In the genomic region with DNA sequence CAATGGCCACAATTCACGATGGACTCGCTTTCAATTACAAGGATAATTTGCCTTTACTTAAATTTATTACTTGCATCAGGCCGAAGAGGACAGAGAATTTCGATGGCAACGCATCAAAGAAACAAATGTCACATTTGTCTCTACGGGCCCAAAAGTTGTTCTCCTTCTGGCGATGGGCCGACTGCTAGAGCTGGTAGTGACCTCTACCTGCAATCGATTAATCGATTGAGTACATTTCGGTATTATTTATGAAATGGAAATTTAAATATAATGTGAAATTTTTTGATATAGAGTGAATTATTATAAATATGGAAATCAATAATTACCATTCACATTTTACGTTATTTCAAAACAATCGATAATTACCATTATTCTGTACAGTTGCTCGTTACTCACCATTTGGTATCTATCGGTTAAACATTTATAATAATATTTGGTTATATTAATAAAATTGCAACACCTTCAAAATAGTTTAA, we compare ENCODE assay signal across 4 fruit fly cellular contexts.
A peak's percentile ranks its signal among the peaks of the same experiment; 100 is the strongest.
TF ChIP-seq lines count a peak whose summit lies in the region.

A gene (minus strand): TSS at position 185 of the 476 bp plus-strand sequence.
A gene (minus strand): TSS at position 185 of the 476 bp plus-strand sequence.

- TF ChIP-seq CTCF in whole organism, embryonic (GFP tag; optimal IDR thresholded peaks at IDR 0.05; lab: Kevin White, UChicago) = no peak

TF ChIP-seq in Kc167, 6 proteins besides CTCF, POLR2A, EP300 and RAD21:
- no peak for TF ChIP-seq Myc (optimal IDR thresholded peaks at IDR 0.05; lab: Kevin White, UChicago)
- no peak for TF ChIP-seq insv (optimal IDR thresholded peaks at IDR 0.05; lab: Kevin White, UChicago)
- TF ChIP-seq h (optimal IDR thresholded peaks at IDR 0.05; lab: Kevin White, UChicago) = no peak
- no peak for TF ChIP-seq psq (optimal IDR thresholded peaks at IDR 0.05; lab: Kevin White, UChicago)
- TF ChIP-seq Sin3A (optimal IDR thresholded peaks at IDR 0.05; lab: Kevin White, UChicago) = peak; percentile 19

TF ChIP-seq in whole organism, adult, 20 proteins besides CTCF, POLR2A, EP300 and RAD21:
- TF ChIP-seq bab1 (GFP tag; optimal IDR thresholded peaks at IDR 0.05; lab: Kevin White, UChicago) (peak; percentile 37), CG7101 (tag; optimal IDR thresholded peaks at IDR 0.05; lab: Kevin White, UChicago) (no peak)

TF ChIP-seq in whole organism, embryonic, 481 proteins besides CTCF, POLR2A, EP300 and RAD21 (continues in another document):
- TF ChIP-seq CG4617 (GFP tag; optimal IDR thresholded peaks at IDR 0.05; lab: Kevin White, UChicago; ENCODE audit: borderline replicate concordance) = peak; percentile 49
- TF ChIP-seq Bgb (GFP tag; IDR thresholded peaks at IDR 0.05; lab: Robert Waterston, UW; ENCODE audit: partially characterized antibody) = peak; percentile 66
- TF ChIP-seq CG6791 (GFP tag; IDR thresholded peaks at IDR 0.05; lab: Robert Waterston, UW; ENCODE audit: partially characterized antibody) = peak; percentile 84
- peak; percentile 9 for TF ChIP-seq CrebB (tag; optimal IDR thresholded peaks at IDR 0.05; lab: Kevin White, UChicago)
- TF ChIP-seq Meics (GFP tag; optimal IDR thresholded peaks at IDR 0.05; lab: Kevin White, UChicago) = no peak
- no peak for TF ChIP-seq CG9609 (GFP tag; optimal IDR thresholded peaks at IDR 0.05; lab: Kevin White, UChicago)
- no peak for TF ChIP-seq CG5180 (GFP tag; optimal IDR thresholded peaks at IDR 0.05; lab: Kevin White, UChicago)
- peak; percentile 72 for TF ChIP-seq Opbp (GFP tag; IDR thresholded peaks at IDR 0.05; lab: Robert Waterston, UW; ENCODE audit: partially characterized antibody)
- TF ChIP-seq sug (tag; optimal IDR thresholded peaks at IDR 0.05; lab: Kevin White, UChicago) = no peak
- peak; percentile 74 for TF ChIP-seq Sry-δ (GFP tag; optimal IDR thresholded peaks at IDR 0.05; lab: Kevin White, UChicago)
- TF ChIP-seq CG12744 (GFP tag; optimal IDR thresholded peaks at IDR 0.05; lab: Kevin White, UChicago) = no peak
- TF ChIP-seq CG15073 (GFP tag; optimal IDR thresholded peaks at IDR 0.05; lab: Kevin White, UChicago) = no peak
- TF ChIP-seq CG3995 (GFP tag; optimal IDR thresholded peaks at IDR 0.05; lab: Kevin White, UChicago) = peak; percentile 79
- TF ChIP-seq Antp (GFP tag; optimal IDR thresholded peaks at IDR 0.05; lab: Kevin White, UChicago) = no peak
- peak; percentile 26; the same call in 1 of the 2 replicates for TF ChIP-seq nerfin-2 (GFP tag; IDR thresholded peaks at IDR 0.05; lab: Robert Waterston, UW; ENCODE audit: partially characterized antibody)
- peak; percentile 8 for TF ChIP-seq Side (GFP tag; optimal IDR thresholded peaks at IDR 0.05; lab: Kevin White, UChicago)
- TF ChIP-seq Ravus (GFP tag; IDR thresholded peaks at IDR 0.05; lab: Robert Waterston, UW) = no peak
- TF ChIP-seq zfh1 (GFP tag; IDR thresholded peaks at IDR 0.05; lab: Robert Waterston, UW) = peak; percentile 49; the same call in 1 of the 3 replicates
- TF ChIP-seq slbo (GFP tag; IDR thresholded peaks at IDR 0.05; lab: Robert Waterston, UW) = peak; percentile 36; the same call in 1 of the 2 replicates
- peak; percentile 32 for TF ChIP-seq YL-1 (GFP tag; optimal IDR thresholded peaks at IDR 0.05; lab: Kevin White, UChicago)
- TF ChIP-seq al (GFP tag; IDR thresholded peaks at IDR 0.05; lab: Robert Waterston, UW) = peak; percentile 28; the same call in 1 of the 2 replicates
- TF ChIP-seq MESR4 (GFP tag; optimal IDR thresholded peaks at IDR 0.05; lab: Kevin White, UChicago) = peak; percentile 99
- peak; percentile 70 for TF ChIP-seq Doc3 (GFP tag; IDR thresholded peaks at IDR 0.05; lab: Robert Waterston, UW; ENCODE audit: partially characterized antibody)
- TF ChIP-seq Stat92E (GFP tag; optimal IDR thresholded peaks at IDR 0.05; lab: Kevin White, UChicago) = peak in 1 of 3 experiments; percentile 16
- peak; percentile 71 for TF ChIP-seq amos (GFP tag; IDR thresholded peaks at IDR 0.05; lab: Robert Waterston, UW; ENCODE audit: partially characterized antibody)
- TF ChIP-seq Rfx (GFP tag; IDR thresholded peaks at IDR 0.05; lab: Robert Waterston, UW) = peak; percentile 40; the same call in 1 of the 2 replicates
- TF ChIP-seq CG30020 (tag; optimal IDR thresholded peaks at IDR 0.05; lab: Kevin White, UChicago) = peak; percentile 69
- no peak for TF ChIP-seq Hmx (GFP tag; optimal IDR thresholded peaks at IDR 0.05; lab: Kevin White, UChicago)
- peak; percentile 15; the same call in 2 of the 3 replicates for TF ChIP-seq CG34224 (GFP tag; IDR thresholded peaks at IDR 0.05; lab: Robert Waterston, UW; ENCODE audit: partially characterized antibody)
- no peak for TF ChIP-seq pho (GFP tag; optimal IDR thresholded peaks at IDR 0.05; lab: Kevin White, UChicago)
- no peak for TF ChIP-seq sima (GFP tag; optimal IDR thresholded peaks at IDR 0.05; lab: Kevin White, UChicago)
- TF ChIP-seq Dref (GFP tag; IDR thresholded peaks at IDR 0.05; lab: Robert Waterston, UW) = peak; percentile 72
- TF ChIP-seq CG13287 (GFP tag; IDR thresholded peaks at IDR 0.05; lab: Robert Waterston, UW; ENCODE audit: partially characterized antibody) = peak; percentile 75; the same call in 1 of the 2 replicates
- TF ChIP-seq CG30403 (GFP tag; optimal IDR thresholded peaks at IDR 0.05; lab: Kevin White, UChicago) = peak; percentile 33
- TF ChIP-seq Med (GFP tag; lab: Kevin White, UChicago) = no peak

TF ChIP-seq in whole organism, wandering third instar larva, 38 proteins besides CTCF, POLR2A, EP300 and RAD21:
- no peak for TF ChIP-seq Hr83 (GFP tag; optimal IDR thresholded peaks at IDR 0.05; lab: Kevin White, UChicago; ENCODE audit: poor library complexity, severe bottlenecking)
- no peak for TF ChIP-seq N (GFP tag; optimal IDR thresholded peaks at IDR 0.05; lab: Kevin White, UChicago)
- TF ChIP-seq CrebA (GFP tag; optimal IDR thresholded peaks at IDR 0.05; lab: Kevin White, UChicago; ENCODE audit: borderline replicate concordance) = no peak
- TF ChIP-seq dsf (GFP tag; optimal IDR thresholded peaks at IDR 0.05; lab: Kevin White, UChicago; ENCODE audit: borderline replicate concordance) = no peak
- no peak for TF ChIP-seq Hr78 (GFP tag; optimal IDR thresholded peaks at IDR 0.05; lab: Kevin White, UChicago)
- no peak for TF ChIP-seq Vsx2 (GFP tag; optimal IDR thresholded peaks at IDR 0.05; lab: Kevin White, UChicago; ENCODE audit: partially characterized antibody)
- no peak for TF ChIP-seq foxo (GFP tag; optimal IDR thresholded peaks at IDR 0.05; lab: Kevin White, UChicago)
- no peak for TF ChIP-seq CG32264 (GFP tag; optimal IDR thresholded peaks at IDR 0.05; lab: Kevin White, UChicago)
- no peak for TF ChIP-seq Rel (GFP tag; optimal IDR thresholded peaks at IDR 0.05; lab: Kevin White, UChicago)
- TF ChIP-seq Rel (tag; optimal IDR thresholded peaks at IDR 0.05; lab: Kevin White, UChicago) = no peak
- no peak for TF ChIP-seq dl (GFP tag; optimal IDR thresholded peaks at IDR 0.05; lab: Kevin White, UChicago; ENCODE audit: insufficient read depth in 1 of 2, partially characterized antibody in 2 of 2)
- no peak for TF ChIP-seq sage (GFP tag; optimal IDR thresholded peaks at IDR 0.05; lab: Kevin White, UChicago)
- TF ChIP-seq fru (GFP tag; optimal IDR thresholded peaks at IDR 0.05; lab: Kevin White, UChicago) = no peak
- TF ChIP-seq tai (GFP tag; optimal IDR thresholded peaks at IDR 0.05; lab: Kevin White, UChicago) = peak; percentile 5
- no peak for TF ChIP-seq Dif (GFP tag; optimal IDR thresholded peaks at IDR 0.05; lab: Kevin White, UChicago; ENCODE audit: partially characterized antibody)
- TF ChIP-seq Myc (optimal IDR thresholded peaks at IDR 0.05; lab: Kevin White, UChicago) = peak; percentile 25
- TF ChIP-seq ey (GFP tag; optimal IDR thresholded peaks at IDR 0.05; lab: Kevin White, UChicago) = no peak
- TF ChIP-seq sv (GFP tag; optimal IDR thresholded peaks at IDR 0.05; lab: Kevin White, UChicago) = no peak
- no peak for TF ChIP-seq HLH106 (tag; optimal IDR thresholded peaks at IDR 0.05; lab: Kevin White, UChicago)
- no peak for TF ChIP-seq jim (GFP tag; optimal IDR thresholded peaks at IDR 0.05; lab: Kevin White, UChicago)
- TF ChIP-seq br (GFP tag; optimal IDR thresholded peaks at IDR 0.05; lab: Kevin White, UChicago) = no peak
- no peak for TF ChIP-seq brk (GFP tag; optimal IDR thresholded peaks at IDR 0.05; lab: Kevin White, UChicago)
- TF ChIP-seq Hnf4 (GFP tag; optimal IDR thresholded peaks at IDR 0.05; lab: Kevin White, UChicago) = peak; percentile 31
- peak; percentile 42 for TF ChIP-seq woc (GFP tag; optimal IDR thresholded peaks at IDR 0.05; lab: Kevin White, UChicago)
- TF ChIP-seq lola (GFP tag; optimal IDR thresholded peaks at IDR 0.05; lab: Kevin White, UChicago) = peak; percentile 30
